Worm (Caenorhabditis elegans): ENCODE data around the gene C14C11.2.

ce11 chrV:5704467-5704866 is 43.5 kb downstream of the C14C11.2 start:
- TF ChIP-seq nhr-11 (tag; optimal IDR thresholded peaks at IDR 0.05) (peak; percentile 46), ztf-11 (tag; optimal IDR thresholded peaks at IDR 0.05) (no peak), ceh-82 (tag; optimal IDR thresholded peaks at IDR 0.05) (no peak), nhr-237 (tag; optimal IDR thresholded peaks at IDR 0.05) (no peak), unc-39 (tag; optimal IDR thresholded peaks at IDR 0.05) (no peak), ceh-9 (tag; optimal IDR thresholded peaks at IDR 0.05) (no peak), nhr-12 (tag; optimal IDR thresholded peaks at IDR 0.05) (no peak), ama-1 (optimal IDR thresholded peaks at IDR 0.05) (no peak), fkh-10 (GFP tag; optimal IDR thresholded peaks at IDR 0.05) (no peak), nhr-23 (tag; optimal IDR thresholded peaks at IDR 0.05) (no peak), nhr-28 (tag; optimal IDR thresholded peaks at IDR 0.05) (no peak), fos-1 (tag; optimal IDR thresholded peaks at IDR 0.05) (no peak), skn-1 (tag; optimal IDR thresholded peaks at IDR 0.05) (no peak), elt-1 (tag; optimal IDR thresholded peaks at IDR 0.05) (no peak)
